Worm (Caenorhabditis elegans): ENCODE results near the gene pgp-12.

The pgp-12 gene

ce11 chrX:12738454-12738853 is 6.8 kb downstream of the pgp-12 start, which contains the start of gene pgp-13:
pgp-13 (plus strand) TSS chrX:12738754.
- TF ChIP-seq aha-1 (tag), result peak; percentile 12
- TF ChIP-seq nhr-28 (tag; optimal IDR thresholded peaks at IDR 0.05), result peak; percentile 31
- 0 out of 2 replicates have a peak, but pooled peaks have one; percentile 27 for TF ChIP-seq dmd-6 (GFP tag; IDR thresholded peaks at IDR 0.05)
- TF ChIP-seq ztf-7 (tag; optimal IDR thresholded peaks at IDR 0.05), result no peak

ce11 chrX:12749530-12750240 is 18.1 kb downstream of the pgp-12 start, which contains the start of gene pgp-14:
pgp-14 (minus strand) TSS chrX:12749580.
- TF ChIP-seq ctbp-1 (GFP tag; IDR thresholded peaks at IDR 0.05) (no peak), egl-43 (GFP tag; IDR thresholded peaks at IDR 0.05) (0 out of 2 replicates have a peak, but pooled peaks have one; percentile 27)

ce11 chrX:12750805-12751204 is 19.2 kb downstream of the pgp-12 start:
- TF ChIP-seq daf-8 (GFP tag; IDR thresholded peaks at IDR 0.05) (no peak), vab-7 (GFP tag; IDR thresholded peaks at IDR 0.05) (no peak), aha-1 (tag) (no peak), daf-16 (GFP tag; optimal IDR thresholded peaks at IDR 0.05) (no peak), daf-16 (tag; optimal IDR thresholded peaks at IDR 0.05) (no peak), nhr-28 (tag; optimal IDR thresholded peaks at IDR 0.05) (peak; percentile 27), nhr-11 (tag; optimal IDR thresholded peaks at IDR 0.05) (no peak)

ce11 chrX:12754043-12754442 is 22.4 kb downstream of the pgp-12 start:
- TF ChIP-seq lir-3 (tag; optimal IDR thresholded peaks at IDR 0.05), result no peak
- peak in 1 of 2 experiments; percentile 78 for TF ChIP-seq unc-62 (GFP tag; optimal IDR thresholded peaks at IDR 0.05 in 1 of 2)
- TF ChIP-seq unc-62 (tag; optimal IDR thresholded peaks at IDR 0.05), result no peak
- TF ChIP-seq lin-13 (GFP tag; optimal IDR thresholded peaks at IDR 0.05), result no peak

- no peak for TF ChIP-seq Y105C5A.15 (GFP tag; IDR thresholded peaks at IDR 0.05)
- peak in 1 of 2 experiments; percentile 91 for TF ChIP-seq unc-62 (GFP tag; optimal IDR thresholded peaks at IDR 0.05 in 1 of 2)
- TF ChIP-seq unc-62 (tag; optimal IDR thresholded peaks at IDR 0.05), result no peak
- no peak for TF ChIP-seq arid-1 (GFP tag; conservative IDR thresholded peaks at IDR 0.05)
- TF ChIP-seq mep-1 (tag; optimal IDR thresholded peaks at IDR 0.05), result no peak
- no peak for TF ChIP-seq unc-39 (tag; optimal IDR thresholded peaks at IDR 0.05)
Measured at ce11 chrX:12755021-12755420, 23.4 kb downstream of the pgp-12 start.

ce11 chrX:12759010-12759409 is 27.4 kb downstream of the pgp-12 start:
- TF ChIP-seq dve-1 (tag; optimal IDR thresholded peaks at IDR 0.05; ENCODE audit: insufficient read depth) (peak; percentile 54), ztf-11 (tag; optimal IDR thresholded peaks at IDR 0.05) (no peak), egl-27 (tag; optimal IDR thresholded peaks at IDR 0.05) (no peak), nhr-28 (tag; optimal IDR thresholded peaks at IDR 0.05) (peak; percentile 28), dmd-8 (GFP tag; IDR thresholded peaks at IDR 0.05) (no peak), dmd-6 (GFP tag; IDR thresholded peaks at IDR 0.05) (peak; percentile 32), php-3 (GFP tag; IDR thresholded peaks at IDR 0.05) (peak; percentile 41; the same call in 1 of the 2 replicates), ces-1 (GFP tag; optimal IDR thresholded peaks at IDR 0.05) (no peak), daf-16 (GFP tag; optimal IDR thresholded peaks at IDR 0.05) (no peak), daf-16 (tag; optimal IDR thresholded peaks at IDR 0.05) (peak; percentile 63), ceh-32 (tag; optimal IDR thresholded peaks at IDR 0.05; ENCODE audit: poor library complexity) (no peak), mep-1 (tag; optimal IDR thresholded peaks at IDR 0.05) (no peak), nhr-11 (tag; optimal IDR thresholded peaks at IDR 0.05) (no peak), hlh-30 (tag; optimal IDR thresholded peaks at IDR 0.05; ENCODE audit: insufficient read depth) (peak; percentile 62), ceh-62 (tag; optimal IDR thresholded peaks at IDR 0.05) (no peak), T20F7.1 (GFP tag; optimal IDR thresholded peaks at IDR 0.05) (no peak), lin-29 (GFP tag; IDR thresholded peaks at IDR 0.05) (no peak), aha-1 (tag) (no peak)
